Fruit fly (Drosophila melanogaster): ENCODE results near the gene ND-23.
A peak's percentile ranks its signal among the peaks of the same experiment; 100 is the strongest.

ND-23 gene

dm6 chr3R:15836864-15837824 is at the start of gene ND-23, which contains the start of gene spn-E:
Gene ND-23, minus strand, starts transcription at chr3R:15837117.
Gene spn-E, plus strand, starts transcription at chr3R:15837419.
- peak in 1 of 2 experiments; percentile 61 for TF ChIP-seq foxo (GFP tag; optimal IDR thresholded peaks at IDR 0.05)
- peak; percentile 72 for TF ChIP-seq HLH106 (tag; optimal IDR thresholded peaks at IDR 0.05)
- TF ChIP-seq Dfd (GFP tag; optimal IDR thresholded peaks at IDR 0.05) = no peak
- peak; percentile 40 for TF ChIP-seq psq (GFP tag; optimal IDR thresholded peaks at IDR 0.05)
- TF ChIP-seq OdsH (GFP tag; optimal IDR thresholded peaks at IDR 0.05) = peak; percentile 54
- no peak for TF ChIP-seq GATAd (GFP tag; optimal IDR thresholded peaks at IDR 0.05)
- TF ChIP-seq Rel (GFP tag; optimal IDR thresholded peaks at IDR 0.05) = no peak
- TF ChIP-seq Rel (tag; optimal IDR thresholded peaks at IDR 0.05) = peak; percentile 97
- TF ChIP-seq Hnf4 (GFP tag; optimal IDR thresholded peaks at IDR 0.05) = no peak
- peak; percentile 18 for TF ChIP-seq sv (GFP tag; optimal IDR thresholded peaks at IDR 0.05)
- TF ChIP-seq rgr (GFP tag; optimal IDR thresholded peaks at IDR 0.05) = peak; percentile 30
- TF ChIP-seq dmrt93B (GFP tag; optimal IDR thresholded peaks at IDR 0.05) = peak; percentile 7

- TF ChIP-seq OdsH (GFP tag; optimal IDR thresholded peaks at IDR 0.05) (no peak), dmrt93B (GFP tag; optimal IDR thresholded peaks at IDR 0.05) (no peak), Abd-B (GFP tag; optimal IDR thresholded peaks at IDR 0.05) (no peak), h (GFP tag; optimal IDR thresholded peaks at IDR 0.05) (peak; percentile 2)
Measured at dm6 chr3R:15875611-15876010, 38.7 kb upstream of the ND-23 start, which contains the start of gene CG31183. Gene CG31183, minus strand, starts transcription at chr3R:15875939.

DNA sequence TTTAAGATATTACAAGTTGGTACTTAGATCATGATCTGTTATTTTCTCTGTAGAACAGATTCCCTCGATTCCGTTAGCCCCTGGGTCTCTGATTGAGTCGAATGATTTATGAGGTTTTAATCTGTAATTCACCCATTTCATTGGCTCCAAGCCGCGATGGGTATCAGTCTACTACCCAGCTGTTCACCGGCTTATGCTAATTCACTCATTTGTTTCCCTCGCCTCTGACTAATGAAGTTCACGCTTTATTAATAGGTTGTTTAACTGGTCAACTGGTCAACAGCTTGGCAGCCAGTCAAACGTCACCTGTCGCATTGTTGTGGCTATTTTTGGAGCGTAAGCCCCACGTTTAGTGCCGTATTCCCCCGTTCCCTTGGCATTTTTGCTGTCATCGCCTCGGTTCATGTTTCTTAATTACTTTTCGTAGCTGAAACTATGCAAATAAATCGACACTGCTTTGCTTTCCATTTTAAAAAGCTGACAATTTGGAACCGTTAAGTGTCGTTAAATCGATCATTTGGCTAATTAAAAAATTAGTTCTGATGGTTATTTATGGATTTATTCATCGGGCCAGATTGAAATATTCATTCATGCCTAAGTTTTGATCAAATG is 36.0 kb upstream of the ND-23 start:
- TF ChIP-seq brk (GFP tag; optimal IDR thresholded peaks at IDR 0.05) (no peak), fru (GFP tag; optimal IDR thresholded peaks at IDR 0.05) (no peak), Dif (GFP tag; optimal IDR thresholded peaks at IDR 0.05; ENCODE audit: partially characterized antibody) (no peak), sage (GFP tag; optimal IDR thresholded peaks at IDR 0.05) (no peak)

dm6 chr3R:15859896-15860295 is 23.0 kb upstream of the ND-23 start, which contains the start of gene CG9632:
Gene CG9632, plus strand, starts transcription at chr3R:15860196.
- no peak for TF ChIP-seq dl (GFP tag; optimal IDR thresholded peaks at IDR 0.05; ENCODE audit: insufficient read depth in 1 of 2, partially characterized antibody in 2 of 2)
- TF ChIP-seq foxo (GFP tag; optimal IDR thresholded peaks at IDR 0.05) = no peak
- TF ChIP-seq ey (GFP tag; optimal IDR thresholded peaks at IDR 0.05) = no peak
- no peak for TF ChIP-seq Dfd (GFP tag; optimal IDR thresholded peaks at IDR 0.05)
- TF ChIP-seq CG32264 (GFP tag; optimal IDR thresholded peaks at IDR 0.05) = no peak

dm6 chr3R:15857189-15857767 is 20.4 kb upstream of the ND-23 start, which contains the start of gene Hmt-1:
Gene Hmt-1, minus strand, starts transcription at chr3R:15857470.
- TF ChIP-seq brk (GFP tag; optimal IDR thresholded peaks at IDR 0.05) (no peak), HLH106 (tag; optimal IDR thresholded peaks at IDR 0.05) (no peak), Vsx2 (GFP tag; optimal IDR thresholded peaks at IDR 0.05; ENCODE audit: partially characterized antibody) (no peak), dsf (GFP tag; optimal IDR thresholded peaks at IDR 0.05; ENCODE audit: borderline replicate concordance) (no peak), sv (GFP tag; optimal IDR thresholded peaks at IDR 0.05) (no peak), Hr78 (GFP tag; optimal IDR thresholded peaks at IDR 0.05) (no peak), Dfd (GFP tag; optimal IDR thresholded peaks at IDR 0.05) (no peak), Rel (GFP tag; optimal IDR thresholded peaks at IDR 0.05) (no peak), Rel (tag; optimal IDR thresholded peaks at IDR 0.05) (peak; percentile 10), dmrt93B (GFP tag; optimal IDR thresholded peaks at IDR 0.05) (no peak), woc (GFP tag; optimal IDR thresholded peaks at IDR 0.05) (no peak), Mio (GFP tag; optimal IDR thresholded peaks at IDR 0.05) (no peak), dl (GFP tag; optimal IDR thresholded peaks at IDR 0.05; ENCODE audit: insufficient read depth in 1 of 2, partially characterized antibody in 2 of 2) (no peak), CG32264 (GFP tag; optimal IDR thresholded peaks at IDR 0.05) (no peak), N (GFP tag; optimal IDR thresholded peaks at IDR 0.05) (peak; percentile 13), CG9705 (GFP tag; optimal IDR thresholded peaks at IDR 0.05) (no peak), OdsH (GFP tag; optimal IDR thresholded peaks at IDR 0.05) (no peak), GATAd (GFP tag; optimal IDR thresholded peaks at IDR 0.05) (peak; percentile 78), Abd-B (GFP tag; optimal IDR thresholded peaks at IDR 0.05) (no peak)
